Worm (Caenorhabditis elegans): ENCODE measurements around the gene C06A1.6.

ce11 chrII:10537571-10537970, 26.9 kb downstream of the C06A1.6 start, which contains the start of gene R166.2:
- no peak for TF ChIP-seq K11D2.4 (GFP tag; IDR thresholded peaks at IDR 0.05)
- no peak for TF ChIP-seq nhr-179 (tag; optimal IDR thresholded peaks at IDR 0.05)
- TF ChIP-seq tbx-9 (tag; optimal IDR thresholded peaks at IDR 0.05; ENCODE audit: borderline replicate concordance): no peak

All from whole organism, young adult.